Worm (Caenorhabditis elegans) whole organism, mixed stage, embryonic: ENCODE results near the gene idpc-4.

Experiments
- bed-3 ChIP-seq: fragments of 200-800 bp; sonication (Bioruptor generic); optimal IDR thresholded peaks from 3 replicates; lab custom pipeline; 2018; ENCODE audit warnings: mild to moderate bottlenecking, missing genetic modification characterization, moderate library complexity, missing compliant biosample characterization
- blmp-1 ChIP-seq: fragments of 150-350 bp; optimal IDR thresholded peaks from 2 replicates; lab custom pipeline; 2014; ENCODE audit warnings: missing biosample characterization, missing genetic modification characterization
- ceh-39 ChIP-seq: fragments of 150-350 bp; optimal IDR thresholded peaks from 2 replicates; lab custom pipeline; 2014; ENCODE audit warnings: missing biosample characterization, missing genetic modification characterization
- ceh-83 ChIP-seq: fragments of 200-800 bp; sonication (Bioruptor generic); optimal IDR thresholded peaks from 2 replicates; lab custom pipeline; 2018; ENCODE audit warnings: mild to moderate bottlenecking, missing genetic modification characterization, missing compliant biosample characterization
- ces-1 ChIP-seq: fragments of 150-350 bp; optimal IDR thresholded peaks from 2 replicates; lab custom pipeline; 2014; ENCODE audit warnings: missing biosample characterization, missing genetic modification reagents, missing genetic modification characterization
- cnd-1 ChIP-seq: fragments of 200-800 bp; sonication (Bioruptor generic); optimal IDR thresholded peaks from 2 replicates; lab custom pipeline; 2018; ENCODE audit warnings: mild to moderate bottlenecking, missing genetic modification characterization, missing compliant biosample characterization
- elt-1 ChIP-seq: sonication (generic microtip); optimal IDR thresholded peaks from 2 replicates; lab custom pipeline; 2017; ENCODE audit warnings: missing genetic modification characterization, mild to moderate bottlenecking, missing compliant biosample characterization, antibody characterized with exemption, moderate library complexity, borderline replicate concordance; ENCODE audit not compliant: insufficient read depth
- elt-3 ChIP-seq: fragments of 150-350 bp; optimal IDR thresholded peaks from 2 replicates; lab custom pipeline; 2014; ENCODE audit warnings: missing biosample characterization, missing genetic modification characterization
- flh-1 ChIP-seq: fragments of 200-800 bp; sonication (Bioruptor generic); optimal IDR thresholded peaks from 2 replicates; lab custom pipeline; 2018; ENCODE audit warnings: mild to moderate bottlenecking, missing genetic modification characterization, moderate library complexity, missing compliant biosample characterization
- ham-2 ChIP-seq: fragments of 200-800 bp; sonication (Bioruptor generic); optimal IDR thresholded peaks from 2 replicates; lab custom pipeline; 2018; ENCODE audit warnings: mild to moderate bottlenecking, missing genetic modification characterization, missing compliant biosample characterization
- hlh-1 ChIP-seq: fragments of 150-350 bp; optimal IDR thresholded peaks from 2 replicates; lab custom pipeline; 2014; ENCODE audit warnings: missing biosample characterization, missing genetic modification reagents, missing genetic modification characterization
- lin-32 ChIP-seq: fragments of 200-800 bp; sonication (Bioruptor generic); optimal IDR thresholded peaks from 2 replicates; lab custom pipeline; 2018; ENCODE audit warnings: mild to moderate bottlenecking, missing genetic modification characterization, missing compliant biosample characterization
- lsy-2 ChIP-seq: fragments of 150-350 bp; optimal IDR thresholded peaks from 2 replicates; lab custom pipeline; 2014; ENCODE audit warnings: missing biosample characterization, missing genetic modification characterization
- mep-1 ChIP-seq: fragments of 150-350 bp; optimal IDR thresholded peaks from 2 replicates; lab custom pipeline; 2017; ENCODE audit warnings: missing biosample characterization, missing genetic modification reagents, missing genetic modification characterization, inconsistent platforms
- mls-2 ChIP-seq: sonication (generic microtip); optimal IDR thresholded peaks from 2 replicates; lab custom pipeline; 2016; ENCODE audit warnings: mild to moderate bottlenecking, missing genetic modification characterization, moderate library complexity, missing compliant biosample characterization
- nhr-12 ChIP-seq: fragments of 150-350 bp; optimal IDR thresholded peaks from 2 replicates; lab custom pipeline; 2014; ENCODE audit warnings: missing biosample characterization, missing genetic modification characterization
- nhr-2 ChIP-seq: fragments of 150-350 bp; optimal IDR thresholded peaks from 2 replicates; lab custom pipeline; 2014; ENCODE audit warnings: missing biosample characterization, missing genetic modification characterization
- nhr-237 ChIP-seq: fragments of 150-350 bp; optimal IDR thresholded peaks from 2 replicates; lab custom pipeline; 2014; ENCODE audit warnings: missing biosample characterization, missing genetic modification characterization
- nhr-28 ChIP-seq: fragments of 150-350 bp; optimal IDR thresholded peaks from 2 replicates; lab custom pipeline; 2014; ENCODE audit warnings: missing biosample characterization, missing genetic modification characterization
- nhr-76 ChIP-seq: sonication (generic microtip); optimal IDR thresholded peaks from 2 replicates; lab custom pipeline; 2017; ENCODE audit warnings: missing biosample characterization, missing genetic modification characterization
- pha-4 ChIP-seq: fragments of 150-350 bp; optimal IDR thresholded peaks from 2 replicates; lab custom pipeline; 2018; ENCODE audit warnings: missing biosample characterization, missing genetic modification reagents, missing genetic modification characterization
- sem-2 ChIP-seq: fragments of 200-800 bp; sonication (Bioruptor generic); optimal IDR thresholded peaks from 2 replicates; lab custom pipeline; 2018; ENCODE audit warnings: mild to moderate bottlenecking, missing genetic modification characterization, missing compliant biosample characterization
- snpc-4 ChIP-seq: fragments of 150-350 bp; optimal IDR thresholded peaks from 2 replicates; lab custom pipeline; 2014; ENCODE audit warnings: missing biosample characterization, missing genetic modification characterization
- tbx-8 ChIP-seq: fragments of 200-800 bp; sonication (Bioruptor generic); optimal IDR thresholded peaks from 2 replicates; lab custom pipeline; 2018; ENCODE audit warnings: mild to moderate bottlenecking, missing genetic modification characterization, moderate library complexity, missing compliant biosample characterization
- unc-120 ChIP-seq: sonication (generic microtip); optimal IDR thresholded peaks from 2 replicates; lab custom pipeline; 2017; ENCODE audit warnings: missing genetic modification characterization, missing compliant biosample characterization; ENCODE audit not compliant: poor library complexity, severe bottlenecking
- unc-39 ChIP-seq: fragments of 150-350 bp; optimal IDR thresholded peaks from 2 replicates; lab custom pipeline; 2014; ENCODE audit warnings: missing biosample characterization, missing genetic modification characterization
- unc-62 ChIP-seq: fragments of 150-350 bp; optimal IDR thresholded peaks from 2 replicates; lab custom pipeline; 2014; ENCODE audit warnings: missing biosample characterization, missing genetic modification reagents, missing genetic modification characterization
- zip-8 ChIP-seq: fragments of 150-350 bp; optimal IDR thresholded peaks from 2 replicates; lab custom pipeline; 2014; ENCODE audit warnings: missing biosample characterization, missing genetic modification characterization
- ztf-11 ChIP-seq: fragments of 150-350 bp; optimal IDR thresholded peaks from 2 replicates; lab custom pipeline; 2014; ENCODE audit warnings: missing biosample characterization, missing genetic modification characterization

Gene idpc-4

ce11 chrV:9615725-9616124 is 9.5 kb upstream of the idpc-4 start, which contains the start of gene pqn-63:
Gene pqn-63, plus strand, starts transcription at chrV:9616031.
- TF ChIP-seq ceh-39: no peak

ce11 chrV:9616130-9616529 is 9.1 kb upstream of the idpc-4 start:
- TF ChIP-seq tbx-8 (no peak), unc-120 (tag; lab: Kevin White, UChicago) (no peak), mep-1 (tag; lab: Kevin White, UChicago) (no peak), ceh-39 (no peak), elt-1 (tag; lab: Kevin White, UChicago) (no peak), bed-3 (GFP tag; lab: Kevin White, UChicago) (no peak), flh-1 (GFP tag; lab: Kevin White, UChicago) (no peak), ham-2 (GFP tag; lab: Kevin White, UChicago) (no peak), nhr-76 (no peak), ces-1 (no peak)

- TF ChIP-seq unc-62 (GFP tag; lab: Kevin White, UChicago) (no peak), ztf-11 (tag; lab: Kevin White, UChicago) (no peak), bed-3 (GFP tag; lab: Kevin White, UChicago) (no peak), pha-4 (tag; lab: Kevin White, UChicago) (no peak), unc-39 (no peak), mls-2 (tag; lab: Kevin White, UChicago) (no peak), snpc-4 (tag; lab: Kevin White, UChicago) (no peak), tbx-8 (no peak), ces-1 (no peak), nhr-237 (tag; lab: Kevin White, UChicago) (no peak), nhr-12 (no peak), lsy-2 (tag; lab: Kevin White, UChicago) (no peak), blmp-1 (tag; lab: Kevin White, UChicago) (no peak)
- TF ChIP-seq, all 35 proteins: peak for 0
These were observed 8.5 kb upstream of the idpc-4 start for ce11 chrV:9616687-9617086.

ce11 chrV:9618420-9618819 is 6.8 kb upstream of the idpc-4 start:
- no peak for TF ChIP-seq unc-39
- TF ChIP-seq ceh-39: no peak
- TF ChIP-seq ceh-83 (GFP tag; lab: Kevin White, UChicago): no peak
- TF ChIP-seq ham-2 (GFP tag; lab: Kevin White, UChicago): no peak
- no peak for TF ChIP-seq nhr-2 (tag; lab: Kevin White, UChicago)
- TF ChIP-seq ztf-11 (tag; lab: Kevin White, UChicago): no peak
- TF ChIP-seq, all 35 proteins: peak for 0

ce11 chrV:9618919-9619318 is 6.3 kb upstream of the idpc-4 start, which contains the start of gene idpc-7:
Gene idpc-7, minus strand, starts transcription at chrV:9619019.
- TF ChIP-seq zip-8 (tag; lab: Kevin White, UChicago) (no peak), elt-3 (tag; lab: Kevin White, UChicago) (no peak), nhr-12 (no peak), ztf-11 (tag; lab: Kevin White, UChicago) (no peak)

- TF ChIP-seq sem-2: no peak
- TF ChIP-seq pha-4 (tag; lab: Kevin White, UChicago): no peak
These were observed 5.4 kb upstream of the idpc-4 start, which contains the start of gene idpc-6 for ce11 chrV:9619850-9620249. Gene idpc-6, plus strand, starts transcription at chrV:9620150.

ce11 chrV:9620417-9620816 is 4.8 kb upstream of the idpc-4 start:
- TF ChIP-seq ceh-83 (GFP tag; lab: Kevin White, UChicago) (peak; percentile 0), snpc-4 (tag; lab: Kevin White, UChicago) (no peak)

- TF ChIP-seq sem-2: no peak
- no peak for TF ChIP-seq lin-32
- TF ChIP-seq elt-3 (tag; lab: Kevin White, UChicago): no peak
- TF ChIP-seq unc-39: no peak
- TF ChIP-seq nhr-76: no peak
- TF ChIP-seq hlh-1 (tag; lab: Kevin White, UChicago): no peak
- no peak for TF ChIP-seq tbx-8
- no peak for TF ChIP-seq mep-1 (tag; lab: Kevin White, UChicago)
- no peak for TF ChIP-seq nhr-237 (tag; lab: Kevin White, UChicago)
- TF ChIP-seq nhr-28 (tag; lab: Kevin White, UChicago): no peak
- TF ChIP-seq ces-1: no peak
- TF ChIP-seq cnd-1 (tag; lab: Kevin White, UChicago): no peak
- TF ChIP-seq, all 35 proteins: peak for 0
These were observed 3.8 kb upstream of the idpc-4 start for ce11 chrV:9621437-9621836.
